Fruit fly (Drosophila melanogaster) whole organism, embryonic: ENCODE results near the gene Shal.
A peak's percentile ranks its signal among the peaks of the same experiment; 100 is the strongest.

Experiments used
- Adf1 ChIP-seq: fragments of 200-800 bp; sonication (Bioruptor generic); IDR thresholded peaks from 2 replicates; pipeline ENCODE4 v1.3.6; 2022; ENCODE audit warnings: missing biosample characterization, missing genetic modification characterization
- B-H2 ChIP-seq: fragments of 200-800 bp; sonication (Bioruptor generic); optimal IDR thresholded peaks from 2 replicates; lab custom pipeline; 2018; ENCODE audit warnings: missing biosample characterization, mild to moderate bottlenecking, missing genetic modification characterization
- CG10366 ChIP-seq: fragments of 200-800 bp; sonication (Bioruptor generic); IDR thresholded peaks from 2 replicates; pipeline ENCODE4 v1.3.6; 2022; ENCODE audit warnings: missing biosample characterization, missing genetic modification characterization
- CG11247 ChIP-seq: fragments of 200-800 bp; sonication (Bioruptor generic); IDR thresholded peaks from 2 replicates; pipeline ENCODE4 v1.3.6; 2022; ENCODE audit warnings: missing biosample characterization, missing genetic modification characterization
- CG13287 ChIP-seq: fragments of 200-800 bp; sonication (Bioruptor generic); IDR thresholded peaks from 2 replicates; pipeline ENCODE4 v1.3.6; 2022; ENCODE audit warnings: missing biosample characterization, missing genetic modification characterization; ENCODE audit not compliant: partially characterized antibody
- CG14014 ChIP-seq: fragments of 200-800 bp; sonication (Bioruptor generic); IDR thresholded peaks from 2 replicates; pipeline ENCODE4 v1.3.6; 2022; ENCODE audit warnings: missing biosample characterization, missing genetic modification characterization
- CG14441 ChIP-seq: fragments of 200-800 bp; sonication (Bioruptor generic); IDR thresholded peaks from 2 replicates; pipeline ENCODE4 v1.3.6; 2022; ENCODE audit warnings: missing biosample characterization, missing genetic modification characterization
- CG14965 ChIP-seq: fragments of 200-800 bp; sonication (Bioruptor generic); optimal IDR thresholded peaks from 2 replicates; lab custom pipeline; 2016; ENCODE audit warnings: missing biosample characterization, missing genetic modification characterization, borderline replicate concordance
- CG2199 ChIP-seq: fragments of 200-800 bp; sonication (Bioruptor generic); IDR thresholded peaks from 3 replicates; pipeline ENCODE4 v1.3.6; 2022; ENCODE audit warnings: missing biosample characterization, missing genetic modification characterization
- CG3163 ChIP-seq: fragments of 200-800 bp; sonication (Bioruptor generic); optimal IDR thresholded peaks from 3 replicates; lab custom pipeline; 2016; ENCODE audit warnings: missing biosample characterization, missing genetic modification characterization
- CG6175 ChIP-seq: fragments of 200-800 bp; sonication (Bioruptor generic); IDR thresholded peaks from 3 replicates; pipeline ENCODE4 v1.3.6; 2022; ENCODE audit warnings: missing biosample characterization, missing genetic modification characterization
- CG6254 ChIP-seq: fragments of 200-800 bp; sonication (Bioruptor generic); optimal IDR thresholded peaks from 3 replicates; lab custom pipeline; 2017; ENCODE audit warnings: mild to moderate bottlenecking, missing biosample characterization, missing genetic modification reagents, missing genetic modification characterization
- CG6765 ChIP-seq: fragments of 200-800 bp; sonication (Bioruptor generic); optimal IDR thresholded peaks from 3 replicates; lab custom pipeline; 2017; ENCODE audit warnings: missing biosample characterization, mild to moderate bottlenecking, missing genetic modification characterization
- CG7839 ChIP-seq: fragments of 200-800 bp; sonication (Bioruptor generic); optimal IDR thresholded peaks from 3 replicates; lab custom pipeline; 2018; ENCODE audit warnings: missing biosample characterization, mild to moderate bottlenecking, missing genetic modification characterization, moderate library complexity
- CG8281 ChIP-seq: fragments of 200-800 bp; sonication (Bioruptor generic); optimal IDR thresholded peaks from 2 replicates; lab custom pipeline; 2018; ENCODE audit warnings: missing biosample characterization, mild to moderate bottlenecking, missing genetic modification characterization, moderate library complexity
- CG8359 ChIP-seq: fragments of 200-800 bp; sonication (Bioruptor generic); optimal IDR thresholded peaks from 2 replicates; lab custom pipeline; 2017; ENCODE audit warnings: missing biosample characterization, mild to moderate bottlenecking, missing genetic modification characterization, borderline replicate concordance
- CG9797 ChIP-seq: fragments of 200-800 bp; sonication (Bioruptor generic); optimal IDR thresholded peaks from 3 replicates; lab custom pipeline; 2018; ENCODE audit warnings: missing biosample characterization, mild to moderate bottlenecking, missing genetic modification characterization
- CG9817 ChIP-seq: fragments of 200-800 bp; sonication (Bioruptor generic); optimal IDR thresholded peaks from 2 replicates; lab custom pipeline; 2018; ENCODE audit warnings: missing biosample characterization, mild to moderate bottlenecking, missing genetic modification characterization, moderate library complexity
- CTCF ChIP-seq: fragments of 200-800 bp; sonication (Bioruptor generic); optimal IDR thresholded peaks from 2 replicates; lab custom pipeline; 2017; ENCODE audit warnings: missing biosample characterization, mild to moderate bottlenecking, missing genetic modification characterization, moderate library complexity
- Doc2 ChIP-seq: fragments of 200-800 bp; sonication (Bioruptor generic); IDR thresholded peaks from 2 replicates; pipeline ENCODE4 v1.3.6; 2022; ENCODE audit warnings: missing biosample characterization, missing genetic modification characterization
- Dref ChIP-seq: fragments of 200-800 bp; sonication (Bioruptor generic); IDR thresholded peaks from 2 replicates; pipeline ENCODE4 v1.3.6; 2022; ENCODE audit warnings: missing biosample characterization, missing genetic modification characterization
- HHEX ChIP-seq: fragments of 200-800 bp; sonication (Bioruptor generic); optimal IDR thresholded peaks from 3 replicates; lab custom pipeline; 2017; ENCODE audit warnings: missing biosample characterization, mild to moderate bottlenecking, missing genetic modification characterization, missing genetic modification reagents
- HLH3B ChIP-seq: fragments of 200-800 bp; sonication (Bioruptor generic); IDR thresholded peaks from 2 replicates; pipeline ENCODE4 v1.3.6; 2022; ENCODE audit warnings: missing biosample characterization, missing genetic modification characterization
- Meics ChIP-seq: fragments of 200-800 bp; sonication (Bioruptor generic); optimal IDR thresholded peaks from 2 replicates; lab custom pipeline; 2017; ENCODE audit warnings: missing biosample characterization, mild to moderate bottlenecking, missing genetic modification characterization
- Nf-YC ChIP-seq: fragments of 200-800 bp; optimal IDR thresholded peaks from 3 replicates; lab custom pipeline; 2019; ENCODE audit warnings: missing biosample characterization, mild to moderate bottlenecking, missing genetic modification characterization, moderate library complexity
- Pdp1 ChIP-seq, 2 experiments: fragments of 200-800 bp; sonication (Bioruptor generic); optimal IDR thresholded peaks; 3 replicates each; lab custom pipeline; 2016; ENCODE audit warnings: missing biosample characterization in 2 of 2, missing genetic modification characterization in 2 of 2, mild to moderate bottlenecking in 1 of 2, moderate library complexity in 1 of 2
- Stat92E ChIP-seq, 3 experiments: fragments of >200 bp in 2 of 3; fragments of 200-800 bp in 1 of 3; sonication (Bioruptor generic) in 1 of 3; optimal IDR thresholded peaks; 2 replicates each; lab custom pipeline; 2017 to 2019; ENCODE audit warnings: missing biosample characterization in 3 of 3, missing genetic modification characterization in 3 of 3, mild to moderate bottlenecking in 1 of 3, moderate library complexity in 1 of 3
- Usf ChIP-seq: fragments of 200-800 bp; sonication (Bioruptor generic); optimal IDR thresholded peaks from 2 replicates; lab custom pipeline; 2017; ENCODE audit warnings: missing genotype, missing biosample characterization, missing genetic modification characterization
- amos ChIP-seq: fragments of 200-800 bp; sonication (Bioruptor generic); IDR thresholded peaks from 2 replicates; pipeline ENCODE4 v1.3.6; 2022; ENCODE audit warnings: missing biosample characterization, missing genetic modification characterization; ENCODE audit not compliant: partially characterized antibody
- ato ChIP-seq: fragments of 200-800 bp; sonication (Bioruptor generic); IDR thresholded peaks from 2 replicates; pipeline ENCODE4 v1.3.6; 2022; ENCODE audit warnings: missing biosample characterization, missing genetic modification characterization; ENCODE audit not compliant: partially characterized antibody
- bbx ChIP-seq: fragments of 200-800 bp; sonication (Bioruptor generic); IDR thresholded peaks from 2 replicates; pipeline ENCODE4 v1.3.6; 2022; ENCODE audit warnings: missing biosample characterization, missing genetic modification characterization; ENCODE audit not compliant: partially characterized antibody
- cg ChIP-seq: fragments of 200-800 bp; sonication (Bioruptor generic); optimal IDR thresholded peaks from 3 replicates; lab custom pipeline; 2019; ENCODE audit warnings: missing biosample characterization, mild to moderate bottlenecking, missing genetic modification characterization, moderate library complexity
- crol ChIP-seq: fragments of 200-800 bp; sonication (Bioruptor generic); IDR thresholded peaks from 2 replicates; pipeline ENCODE4 v1.3.6; 2022; ENCODE audit warnings: missing biosample characterization, missing genetic modification characterization
- en ChIP-seq: fragments of 200-800 bp; sonication (Bioruptor generic); optimal IDR thresholded peaks from 2 replicates; lab custom pipeline; 2016; ENCODE audit warnings: missing biosample characterization, missing genetic modification characterization
- exex ChIP-seq: fragments of 200-800 bp; sonication (Bioruptor generic); optimal IDR thresholded peaks from 4 replicates; lab custom pipeline; 2018; ENCODE audit warnings: missing biosample characterization, mild to moderate bottlenecking, missing genetic modification characterization, moderate library complexity
- gcm2 ChIP-seq: fragments of 200-800 bp; sonication (Bioruptor generic); optimal IDR thresholded peaks from 2 replicates; lab custom pipeline; 2016; ENCODE audit warnings: missing biosample characterization, missing genetic modification characterization
- hkb ChIP-seq, 2 experiments: fragments of 200-800 bp in 1 of 2; fragments of >200 bp in 1 of 2; sonication (Bioruptor generic) in 1 of 2; IDR thresholded peaks in 1 of 2; optimal IDR thresholded peaks in 1 of 2; 2 replicates each; pipeline versions ENCODE4 v1.3.6 to Lab custom; 2017 to 2022; ENCODE audit warnings: missing biosample characterization in 1 of 2, missing genetic modification characterization in 1 of 2
- ken ChIP-seq: fragments of 200-800 bp; sonication (Bioruptor generic); IDR thresholded peaks from 3 replicates; pipeline ENCODE4 v1.3.6; 2022; ENCODE audit warnings: missing biosample characterization, missing genetic modification characterization
- lilli ChIP-seq: fragments of 200-800 bp; sonication (Bioruptor generic); optimal IDR thresholded peaks from 3 replicates; lab custom pipeline; 2016; ENCODE audit warnings: missing biosample characterization, missing genetic modification characterization
- mam ChIP-seq: fragments of 200-800 bp; sonication (Bioruptor generic); optimal IDR thresholded peaks from 3 replicates; lab custom pipeline; 2016; ENCODE audit warnings: missing biosample characterization, missing genetic modification characterization
- nom ChIP-seq: fragments of 200-800 bp; sonication (Bioruptor generic); optimal IDR thresholded peaks from 2 replicates; lab custom pipeline; 2017; ENCODE audit warnings: missing biosample characterization, missing genetic modification characterization, mild to moderate bottlenecking, moderate library complexity, missing genetic modification reagents
- otp ChIP-seq: fragments of 200-800 bp; sonication (Bioruptor generic); IDR thresholded peaks from 3 replicates; pipeline ENCODE4, ENCODE4 v1.3.6; 2022; ENCODE audit warnings: missing biosample characterization, missing genetic modification characterization
- scrt ChIP-seq: fragments of 200-800 bp; sonication (Bioruptor generic); optimal IDR thresholded peaks from 2 replicates; lab custom pipeline; 2018; ENCODE audit warnings: missing biosample characterization, mild to moderate bottlenecking, missing genetic modification characterization, moderate library complexity
- sens ChIP-seq: fragments of 200-800 bp; sonication (Bioruptor generic); peaks from one replicate; lab custom pipeline; 2016; ENCODE audit warnings: missing biosample characterization, missing genetic modification characterization
- tin ChIP-seq: fragments of 200-800 bp; sonication (Bioruptor generic); optimal IDR thresholded peaks from 3 replicates; lab custom pipeline; 2016; ENCODE audit warnings: missing biosample characterization, missing genetic modification characterization
- tio ChIP-seq: fragments of 200-800 bp; sonication (Bioruptor generic); optimal IDR thresholded peaks from 2 replicates; lab custom pipeline; 2017; ENCODE audit warnings: missing biosample characterization, missing genetic modification characterization, inconsistent platforms
- unpg ChIP-seq: fragments of 200-800 bp; sonication (Bioruptor generic); optimal IDR thresholded peaks from 3 replicates; lab custom pipeline; 2018; ENCODE audit warnings: missing biosample characterization, mild to moderate bottlenecking, missing genetic modification characterization, moderate library complexity
- yki ChIP-seq: fragments of >200 bp; optimal IDR thresholded peaks from 3 replicates; lab custom pipeline; 2018

Shal gene

dm6 chr3L:19632766-19633632, 48.6 kb upstream of the Shal start (continued):
- TF ChIP-seq CG2199 (GFP tag; lab: Robert Waterston, UW) (peak; percentile 72; the same call in 1 of the 3 replicates), Doc2 (no peak), CG13287 (GFP tag; lab: Robert Waterston, UW) (peak; percentile 38; the same call in 1 of the 2 replicates), CG9817 (peak; percentile 56), yki (lab: Kevin White, UChicago) (no peak), cg (peak; percentile 91), sens (GFP tag; lab: Kevin White, UChicago) (peak; percentile 56), ken (0 out of 3 replicates have a peak, but pooled peaks have one; percentile 8), CG8281 (tag; lab: Kevin White, UChicago) (no peak), unpg (peak; percentile 21), Meics (GFP tag; lab: Kevin White, UChicago) (peak; percentile 74), mam (peak; percentile 13), hkb (optimal IDR thresholded peaks at IDR 0.05; lab: Kevin White, UChicago) (no peak), hkb (GFP tag; IDR thresholded peaks at IDR 0.05; lab: Robert Waterston, UW) (peak; percentile 71), nom (GFP tag; lab: Kevin White, UChicago) (peak; percentile 49), en (GFP tag; lab: Kevin White, UChicago) (no peak), CTCF (GFP tag; lab: Kevin White, UChicago) (no peak), CG14965 (GFP tag; lab: Kevin White, UChicago) (no peak), scrt (peak; percentile 36), exex (tag; lab: Kevin White, UChicago) (peak; percentile 44), CG10366 (GFP tag; lab: Robert Waterston, UW) (peak; percentile 59), amos (GFP tag; lab: Robert Waterston, UW) (no peak; the same call in 1 of the 2 replicates), HLH3B (GFP tag; lab: Robert Waterston, UW) (peak; percentile 69), Stat92E (GFP tag; optimal IDR thresholded peaks at IDR 0.05; lab: Kevin White, UChicago) (no peak), Adf1 (GFP tag; lab: Robert Waterston, UW) (peak; percentile 57; the same call in 1 of the 2 replicates), CG6765 (GFP tag; lab: Kevin White, UChicago) (peak; percentile 14), lilli (GFP tag; lab: Kevin White, UChicago) (peak; percentile 79), tin (peak; percentile 49), gcm2 (GFP tag; lab: Kevin White, UChicago) (peak; percentile 14), CG6254 (GFP tag; lab: Kevin White, UChicago) (no peak), HHEX (peak; percentile 33), ato (GFP tag; lab: Robert Waterston, UW) (no peak), CG7839 (tag; lab: Kevin White, UChicago) (peak; percentile 75), bbx (GFP tag; lab: Robert Waterston, UW) (peak; percentile 52; the same call in 1 of the 2 replicates), otp (peak; percentile 24; the same call in 1 of the 3 replicates), CG3163 (GFP tag; lab: Kevin White, UChicago) (no peak), Pdp1 (GFP tag; optimal IDR thresholded peaks at IDR 0.05; lab: Kevin White, UChicago) (peak; percentile 13 to 39), CG8359 (GFP tag; lab: Kevin White, UChicago) (no peak), CG11247 (peak; percentile 41; the same call in 1 of the 2 replicates), CG14441 (GFP tag; lab: Robert Waterston, UW) (peak; percentile 66), Nf-YC (tag; lab: Kevin White, UChicago) (peak; percentile 58), CG14014 (GFP tag; lab: Robert Waterston, UW) (peak; percentile 75), Dref (GFP tag; lab: Robert Waterston, UW) (no peak), CG6175 (GFP tag; lab: Robert Waterston, UW) (peak; percentile 64; the same call in 2 of the 3 replicates), B-H2 (peak; percentile 40), Usf (GFP tag; lab: Kevin White, UChicago) (peak; percentile 57), tio (GFP tag; lab: Kevin White, UChicago) (peak; percentile 49), crol (0 out of 2 replicates have a peak, but pooled peaks have one; percentile 37), CG9797 (peak; percentile 65)
